Worm (Caenorhabditis elegans) whole organism, early embryonic: Measurements from ENCODE around the gene prdx-6.

Experiments used
- B0310.2 ChIP-seq: sonication (generic microtip); optimal IDR thresholded peaks from 2 replicates; lab custom pipeline; 2016; ENCODE audit warnings: mild to moderate bottlenecking, missing genetic modification characterization, missing compliant biosample characterization
- F13C5.2 ChIP-seq: sonication (generic microtip); optimal IDR thresholded peaks from 2 replicates; lab custom pipeline; 2017; ENCODE audit warnings: mild to moderate bottlenecking, missing genetic modification characterization, inconsistent platforms, missing compliant biosample characterization
- aly-1 ChIP-seq: sonication (generic microtip); optimal IDR thresholded peaks from 2 replicates; lab custom pipeline; 2016; ENCODE audit warnings: missing genetic modification characterization, missing compliant biosample characterization
- ama-1 ChIP-seq: fragments of 150-350 bp; optimal IDR thresholded peaks from 2 replicates; lab custom pipeline; 2014
- ceh-13 ChIP-seq: fragments of 200-800 bp; sonication (Bioruptor generic); optimal IDR thresholded peaks from 2 replicates; lab custom pipeline; 2018; ENCODE audit warnings: mild to moderate bottlenecking, missing genetic modification characterization, missing compliant biosample characterization
- ceh-36 ChIP-seq: sonication (generic microtip); optimal IDR thresholded peaks from 2 replicates; lab custom pipeline; 2016; ENCODE audit warnings: missing genetic modification characterization, inconsistent platforms, missing compliant biosample characterization
- ets-7 ChIP-seq: sonication (generic microtip); optimal IDR thresholded peaks from 2 replicates; lab custom pipeline; 2016; ENCODE audit warnings: missing genotype, missing genetic modification characterization, missing compliant biosample characterization
- flt-1 ChIP-seq: fragments of 200-800 bp; sonication (Bioruptor generic); IDR thresholded peaks from 2 replicates; pipeline ENCODE4 v1.3.6; 2022; ENCODE audit warnings: missing genetic modification characterization, missing compliant biosample characterization
- hmbx-1 ChIP-seq: sonication (generic microtip); optimal IDR thresholded peaks from 2 replicates; lab custom pipeline; 2016; ENCODE audit warnings: mild to moderate bottlenecking, missing genetic modification characterization, missing compliant biosample characterization
- hmg-4 ChIP-seq: fragments of 200-800 bp; sonication (Bioruptor generic); optimal IDR thresholded peaks from 2 replicates; lab custom pipeline; 2018; ENCODE audit warnings: mild to moderate bottlenecking, missing genetic modification characterization, missing compliant biosample characterization
- hnd-1 ChIP-seq: sonication (generic microtip); optimal IDR thresholded peaks from 2 replicates; lab custom pipeline; 2016; ENCODE audit warnings: missing genetic modification characterization, missing compliant biosample characterization
- pes-1 ChIP-seq: fragments of 200-800 bp; sonication (Bioruptor generic); IDR thresholded peaks from 2 replicates; pipeline ENCODE4 v1.3.6; 2022; ENCODE audit warnings: missing genetic modification reagents, missing genetic modification characterization, missing compliant biosample characterization
- scrt-1 ChIP-seq: fragments of 200-800 bp; sonication (Bioruptor generic); IDR thresholded peaks from 2 replicates; pipeline ENCODE4 v1.3.6; 2022; ENCODE audit warnings: missing genetic modification characterization, missing compliant biosample characterization
- sea-1 ChIP-seq: fragments of 200-800 bp; sonication (Bioruptor generic); conservative IDR thresholded peaks from 2 replicates; pipeline ENCODE4 v1.3.6; 2022; ENCODE audit warnings: missing genetic modification characterization, missing compliant biosample characterization
- tbx-11 ChIP-seq: fragments of 200-800 bp; sonication (Bioruptor generic); IDR thresholded peaks from 2 replicates; pipeline ENCODE4 v1.3.6; 2022; ENCODE audit warnings: missing genetic modification characterization, missing compliant biosample characterization
- tbx-37 ChIP-seq: fragments of 200-800 bp; sonication (Bioruptor generic); conservative IDR thresholded peaks from 2 replicates; pipeline ENCODE4 v1.3.6; 2022; ENCODE audit warnings: missing genetic modification reagents, missing genetic modification characterization, missing compliant biosample characterization
- tra-4 ChIP-seq: sonication (generic microtip); optimal IDR thresholded peaks from 2 replicates; lab custom pipeline; 2017; ENCODE audit warnings: missing genetic modification characterization, missing compliant biosample characterization

The prdx-6 gene

DNA sequence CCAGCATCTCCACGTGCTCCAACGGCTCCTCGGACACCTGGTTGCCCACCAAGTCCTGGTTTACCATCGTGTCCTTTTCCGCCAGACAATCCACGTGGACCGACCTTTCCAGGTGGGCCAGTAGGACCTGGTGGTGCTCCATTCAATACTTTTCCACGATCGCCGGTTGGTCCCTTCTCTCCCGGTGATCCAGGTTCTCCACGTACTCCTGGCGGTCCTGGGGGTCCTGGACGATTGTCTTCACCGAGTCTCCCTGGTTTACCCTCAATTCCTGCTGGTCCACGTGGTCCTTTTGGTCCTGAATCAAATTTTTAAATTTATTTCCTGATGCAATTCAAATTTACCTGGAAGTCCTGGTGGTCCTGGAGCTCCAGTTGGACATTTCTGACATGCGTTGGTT lies 40.0 kb downstream of the prdx-6 start:
- TF ChIP-seq B0310.2 (tag; lab: Kevin White, UChicago) (no peak), ets-7 (tag; lab: Kevin White, UChicago) (no peak), tbx-11 (GFP tag; lab: Robert Waterston, UW) (no peak), flt-1 (GFP tag; lab: Robert Waterston, UW) (no peak), aly-1 (tag; lab: Kevin White, UChicago) (no peak), sea-1 (GFP tag; lab: Robert Waterston, UW) (no peak)

DNA sequence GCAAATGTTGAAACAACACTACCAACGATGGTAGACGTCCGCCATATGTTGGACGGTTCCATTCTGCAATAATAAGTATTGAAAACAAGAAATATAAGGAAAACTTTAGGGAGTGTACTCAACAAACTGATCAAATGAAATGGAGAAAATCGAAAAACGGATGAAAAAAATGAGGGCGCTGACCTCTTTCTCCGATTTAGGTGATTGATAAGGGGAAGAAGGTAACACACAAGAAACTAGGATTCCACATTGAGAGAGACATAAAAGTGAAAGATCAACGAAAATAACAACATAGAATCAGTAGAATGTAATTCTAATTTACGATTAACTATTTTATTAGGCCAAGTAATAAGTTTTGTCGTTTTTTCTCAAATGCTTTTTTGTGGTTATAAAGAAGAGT lies 40.8 kb downstream of the prdx-6 start, which contains the start of gene dpy-9:
Gene dpy-9, minus strand, starts transcription at position 63 of the 400 bp plus-strand sequence.
- TF ChIP-seq ama-1 (lab: Kevin White, UChicago) (no peak), hnd-1 (tag; lab: Kevin White, UChicago) (no peak), B0310.2 (tag; lab: Kevin White, UChicago) (no peak), scrt-1 (GFP tag; lab: Robert Waterston, UW) (no peak), ceh-13 (GFP tag; lab: Kevin White, UChicago) (no peak), ceh-36 (tag; lab: Kevin White, UChicago) (no peak), ets-7 (tag; lab: Kevin White, UChicago) (no peak), aly-1 (tag; lab: Kevin White, UChicago) (no peak), F13C5.2 (tag; lab: Kevin White, UChicago) (no peak), hmg-4 (no peak), hmbx-1 (no peak), pes-1 (no peak), tbx-37 (GFP tag; lab: Robert Waterston, UW) (no peak)

DNA sequence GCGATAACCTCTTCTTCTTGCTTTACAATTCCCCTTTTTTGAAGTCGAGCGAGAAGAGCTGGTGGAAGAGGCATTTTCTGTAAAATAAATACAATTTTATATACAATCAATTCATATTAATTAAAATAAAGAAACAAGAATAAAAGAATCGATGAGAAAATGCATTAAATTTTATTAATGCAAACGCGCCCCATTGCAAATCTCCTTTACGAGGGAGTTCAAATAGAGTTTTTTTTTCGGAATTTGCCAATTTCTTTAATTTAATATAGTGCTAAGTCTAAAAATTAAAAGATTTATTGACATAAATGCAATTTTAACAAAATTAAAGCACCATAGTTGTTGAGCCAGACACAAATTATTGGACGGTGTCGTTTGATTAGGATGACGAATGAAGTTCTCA lies 43.3 kb downstream of the prdx-6 start, which contains the start of gene pqbp-1.1:
Gene pqbp-1.1, minus strand, starts transcription at position 77 of the 400 bp plus-strand sequence.
- 0 out of 2 replicates have a peak, but pooled peaks have one; percentile 48 for TF ChIP-seq sea-1 (GFP tag; lab: Robert Waterston, UW)
- peak; percentile 39 for TF ChIP-seq F13C5.2 (tag; lab: Kevin White, UChicago)
- TF ChIP-seq hnd-1 (tag; lab: Kevin White, UChicago), result no peak

DNA sequence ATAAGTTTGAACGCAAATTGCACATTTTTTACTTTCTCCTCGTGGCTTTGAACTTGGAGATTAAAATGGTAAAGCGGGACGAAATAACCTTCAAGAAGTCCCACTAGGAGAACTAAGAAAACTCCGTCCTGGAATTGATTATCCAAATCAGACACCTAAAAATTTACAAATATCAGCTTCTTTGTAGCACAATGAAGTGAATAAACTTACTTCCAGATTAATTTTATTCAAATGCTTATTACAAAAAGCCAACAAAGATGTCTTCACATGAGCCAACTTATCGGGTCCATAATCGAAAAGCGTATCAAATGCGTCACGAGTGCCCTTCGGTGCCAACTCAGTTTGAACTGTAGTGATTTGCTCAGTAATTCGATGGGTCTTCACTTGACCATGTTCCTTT lies 44.1 kb downstream of the prdx-6 start:
- no peak for TF ChIP-seq ets-7 (tag; lab: Kevin White, UChicago)
- TF ChIP-seq aly-1 (tag; lab: Kevin White, UChicago), result no peak
- TF ChIP-seq ama-1 (lab: Kevin White, UChicago), result no peak
- no peak for TF ChIP-seq ceh-13 (GFP tag; lab: Kevin White, UChicago)
- no peak for TF ChIP-seq tbx-37 (GFP tag; lab: Robert Waterston, UW)
- TF ChIP-seq F13C5.2 (tag; lab: Kevin White, UChicago), result no peak

DNA sequence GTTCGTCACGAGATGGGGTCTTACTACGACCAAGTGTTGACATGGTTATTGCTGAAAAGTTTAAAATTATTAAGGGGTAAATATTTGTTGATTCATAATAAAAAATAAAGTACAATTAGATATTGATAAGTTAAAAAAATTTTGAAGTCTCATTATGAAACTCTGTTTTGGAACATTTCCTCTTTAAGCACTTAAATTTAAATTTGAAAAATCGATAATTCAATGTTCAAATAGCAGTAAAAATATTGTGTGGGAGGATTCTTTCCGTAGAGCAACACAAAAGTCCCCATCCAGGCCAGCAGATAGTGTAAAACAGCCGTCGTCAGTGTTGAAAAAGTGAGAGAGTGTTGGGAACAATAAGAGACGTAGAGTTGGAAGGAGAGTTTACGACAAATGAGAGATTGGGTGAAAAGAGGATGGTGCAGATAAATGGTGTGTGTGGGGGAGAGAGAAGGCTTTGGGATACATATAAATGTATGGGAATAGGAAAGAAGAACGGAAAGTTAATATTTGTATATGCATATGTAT lies 45.9 kb downstream of the prdx-6 start, which contains the start of gene pat-6:
Gene pat-6, minus strand, starts transcription at position 51 of the 528 bp plus-strand sequence.
- TF ChIP-seq scrt-1 (GFP tag; lab: Robert Waterston, UW) (no peak), hmbx-1 (no peak), tbx-37 (GFP tag; lab: Robert Waterston, UW) (no peak), ceh-36 (tag; lab: Kevin White, UChicago) (no peak), hnd-1 (tag; lab: Kevin White, UChicago) (no peak), flt-1 (GFP tag; lab: Robert Waterston, UW) (no peak), B0310.2 (tag; lab: Kevin White, UChicago) (no peak), hmg-4 (no peak), sea-1 (GFP tag; lab: Robert Waterston, UW) (no peak), tra-4 (tag; lab: Kevin White, UChicago) (no peak), aly-1 (tag; lab: Kevin White, UChicago) (no peak), ets-7 (tag; lab: Kevin White, UChicago) (no peak), F13C5.2 (tag; lab: Kevin White, UChicago) (no peak), ceh-13 (GFP tag; lab: Kevin White, UChicago) (no peak), pes-1 (no peak), ama-1 (lab: Kevin White, UChicago) (no peak), tbx-11 (GFP tag; lab: Robert Waterston, UW) (no peak)

DNA sequence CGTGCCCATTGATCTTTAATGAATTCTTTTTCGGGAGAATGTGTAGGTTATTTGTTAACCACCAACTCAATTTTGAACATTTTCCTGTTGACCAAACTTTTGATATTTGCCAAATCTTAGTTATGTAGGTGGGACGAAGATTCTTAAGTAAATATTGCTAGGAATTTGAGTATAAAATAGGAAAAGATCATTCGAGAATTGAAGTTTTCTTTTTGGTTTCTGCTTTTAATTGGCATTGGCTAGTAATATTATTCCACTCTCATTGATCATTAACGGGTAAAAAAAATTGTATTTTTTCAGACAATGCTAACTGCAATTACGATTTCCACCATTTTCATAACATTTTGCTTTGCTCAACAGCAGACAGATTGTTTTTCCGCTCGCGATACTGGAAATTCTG lies 47.8 kb downstream of the prdx-6 start, which contains the start of gene T21D12.12:
Gene T21D12.12, plus strand, starts transcription at position 301 of the 400 bp plus-strand sequence.
- TF ChIP-seq tbx-11 (GFP tag; lab: Robert Waterston, UW), result no peak

DNA sequence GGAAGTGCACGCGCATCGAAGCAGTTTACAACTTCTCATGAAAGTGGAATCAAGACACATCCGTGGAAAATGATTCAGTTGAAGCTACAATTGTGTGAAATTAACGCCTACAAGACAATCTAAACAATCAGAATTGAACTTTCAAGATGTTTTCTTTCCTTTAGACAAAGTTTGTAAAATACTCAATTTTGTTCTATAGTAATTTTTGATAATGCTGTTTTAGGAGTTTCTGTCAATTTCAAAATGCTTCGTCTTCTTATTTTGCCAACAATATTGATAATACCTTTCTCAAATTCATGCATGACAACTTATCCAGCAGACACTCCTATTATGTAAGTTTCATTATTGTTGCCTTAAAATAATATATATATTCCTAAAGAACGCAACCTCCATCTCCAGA lies 50.8 kb downstream of the prdx-6 start, which contains the start of gene T21D12.11:
Gene T21D12.11, plus strand, starts transcription at position 301 of the 400 bp plus-strand sequence.
- TF ChIP-seq sea-1 (GFP tag; lab: Robert Waterston, UW) (no peak), tra-4 (tag; lab: Kevin White, UChicago) (no peak), ceh-36 (tag; lab: Kevin White, UChicago) (no peak), ama-1 (lab: Kevin White, UChicago) (no peak), tbx-37 (GFP tag; lab: Robert Waterston, UW) (no peak), hmbx-1 (no peak), tbx-11 (GFP tag; lab: Robert Waterston, UW) (no peak), F13C5.2 (tag; lab: Kevin White, UChicago) (no peak), aly-1 (tag; lab: Kevin White, UChicago) (no peak), ceh-13 (GFP tag; lab: Kevin White, UChicago) (no peak), scrt-1 (GFP tag; lab: Robert Waterston, UW) (no peak), hmg-4 (no peak), pes-1 (no peak), flt-1 (GFP tag; lab: Robert Waterston, UW) (no peak), ets-7 (tag; lab: Kevin White, UChicago) (no peak), B0310.2 (tag; lab: Kevin White, UChicago) (no peak)
